Fruit fly (Drosophila melanogaster) whole organism, wandering third instar larva: ENCODE measurements around the gene CG43693.
A peak's percentile ranks its signal among the peaks of the same experiment; 100 is the strongest.

Experiments
- Abd-B ChIP-seq: fragments of >200 bp; optimal IDR thresholded peaks from 2 replicates; lab custom pipeline; 2017; ENCODE audit warnings: missing biosample characterization, missing genetic modification characterization
- CG32264 ChIP-seq: fragments of 200-800 bp; sonication (Bioruptor generic); optimal IDR thresholded peaks from 2 replicates; lab custom pipeline; 2016; ENCODE audit warnings: missing biosample characterization, missing genetic modification characterization
- CG9705 ChIP-seq: fragments of 200-800 bp; sonication (Bioruptor generic); optimal IDR thresholded peaks from 2 replicates; lab custom pipeline; 2018; ENCODE audit warnings: missing biosample characterization, mild to moderate bottlenecking, missing genetic modification characterization
- CrebA ChIP-seq: fragments of 200-800 bp; sonication (Bioruptor generic); optimal IDR thresholded peaks from 2 replicates; lab custom pipeline; 2016; ENCODE audit warnings: missing biosample characterization, mild to moderate bottlenecking, missing genetic modification characterization, borderline replicate concordance
- Dif ChIP-seq: fragments of 200-275, 200-300 bp; sonication (Bioruptor generic); optimal IDR thresholded peaks from 2 replicates; lab custom pipeline; 2018; ENCODE audit warnings: missing biosample characterization, missing genetic modification characterization; ENCODE audit not compliant: partially characterized antibody
- GATAd ChIP-seq: sonication (Bioruptor generic); optimal IDR thresholded peaks from 2 replicates; lab custom pipeline; 2016; ENCODE audit warnings: missing biosample characterization, missing genetic modification characterization
- HLH106 ChIP-seq: fragments of 200-800 bp; optimal IDR thresholded peaks from 3 replicates; lab custom pipeline; 2019; ENCODE audit warnings: missing biosample characterization, mild to moderate bottlenecking, missing genetic modification characterization, moderate library complexity
- Hnf4 ChIP-seq: fragments of 200-800 bp; sonication (Bioruptor generic); optimal IDR thresholded peaks from 2 replicates; lab custom pipeline; 2016; ENCODE audit warnings: missing biosample characterization, mild to moderate bottlenecking, missing genetic modification characterization
- Hr78 ChIP-seq: fragments of >200 bp; optimal IDR thresholded peaks from 2 replicates; lab custom pipeline; 2017; ENCODE audit warnings: missing biosample characterization, missing genetic modification characterization
- Hr83 ChIP-seq: fragments of 200-300 bp; sonication (Bioruptor generic); optimal IDR thresholded peaks from 2 replicates; lab custom pipeline; 2016; ENCODE audit warnings: missing biosample characterization, mild to moderate bottlenecking, missing genetic modification characterization, moderate library complexity; ENCODE audit not compliant: poor library complexity, severe bottlenecking
- Jra ChIP-seq: sonication (Bioruptor generic); optimal IDR thresholded peaks from 2 replicates; lab custom pipeline; 2016; ENCODE audit warnings: missing biosample characterization, missing genetic modification characterization
- Mio ChIP-seq: sonication (Bioruptor generic); optimal IDR thresholded peaks from 2 replicates; lab custom pipeline; 2016; ENCODE audit warnings: missing biosample characterization, missing genetic modification characterization
- Myc ChIP-seq: fragments of >200 bp; optimal IDR thresholded peaks from 2 replicates; lab custom pipeline; 2017
- N ChIP-seq: fragments of >200 bp; optimal IDR thresholded peaks from 2 replicates; lab custom pipeline; 2018; ENCODE audit warnings: missing biosample characterization, missing external identifiers, missing genetic modification characterization
- OdsH ChIP-seq: fragments of 200-800 bp; sonication (Bioruptor generic); optimal IDR thresholded peaks from 2 replicates; lab custom pipeline; 2016; ENCODE audit warnings: missing biosample characterization, mild to moderate bottlenecking, missing genetic modification characterization
- Sp1 ChIP-seq: fragments of 200-800 bp; sonication (Bioruptor generic); optimal IDR thresholded peaks from 3 replicates; lab custom pipeline; 2019; ENCODE audit warnings: missing biosample characterization, mild to moderate bottlenecking, missing genetic modification characterization, moderate library complexity
- Vsx2 ChIP-seq: fragments of 200-300, 225-300 bp; sonication (Bioruptor generic); optimal IDR thresholded peaks from 2 replicates; lab custom pipeline; 2018; ENCODE audit warnings: missing biosample characterization, missing genetic modification characterization; ENCODE audit not compliant: partially characterized antibody
- br ChIP-seq: fragments of 200-800 bp; sonication (Bioruptor generic); optimal IDR thresholded peaks from 2 replicates; lab custom pipeline; 2016; ENCODE audit warnings: missing biosample characterization, missing genetic modification characterization
- brk ChIP-seq: fragments of 200-800 bp; sonication (Bioruptor generic); optimal IDR thresholded peaks from 2 replicates; lab custom pipeline; 2016; ENCODE audit warnings: missing biosample characterization, mild to moderate bottlenecking, missing genetic modification characterization
- dl ChIP-seq, 2 experiments: fragments of 175-275, 200-275 bp in 1 of 2; fragments of 200-275 bp in 1 of 2; sonication (Bioruptor generic); optimal IDR thresholded peaks; lab custom pipeline; 2018; ENCODE audit warnings: mild to moderate bottlenecking in 2 of 2, missing biosample characterization in 2 of 2, missing genetic modification characterization in 2 of 2, moderate library complexity in 2 of 2; ENCODE audit not compliant: partially characterized antibody in 2 of 2, insufficient read depth in 1 of 2
- dmrt93B ChIP-seq: fragments of 200-800 bp; sonication (Bioruptor generic); optimal IDR thresholded peaks from 2 replicates; lab custom pipeline; 2018; ENCODE audit warnings: missing biosample characterization, mild to moderate bottlenecking, missing genetic modification characterization
- dsf ChIP-seq: sonication (Bioruptor generic); optimal IDR thresholded peaks from 2 replicates; lab custom pipeline; 2016; ENCODE audit warnings: missing biosample characterization, missing genetic modification characterization, borderline replicate concordance
- ey ChIP-seq: fragments of 200-800 bp; sonication (Bioruptor generic); optimal IDR thresholded peaks from 2 replicates; lab custom pipeline; 2016; ENCODE audit warnings: missing biosample characterization, missing genetic modification characterization
- fru ChIP-seq: fragments of 200-800 bp; sonication (Bioruptor generic); optimal IDR thresholded peaks from 3 replicates; lab custom pipeline; 2016; ENCODE audit warnings: missing biosample characterization, mild to moderate bottlenecking, missing genetic modification characterization
- h ChIP-seq: fragments of 200-800 bp; sonication (Bioruptor generic); optimal IDR thresholded peaks from 3 replicates; lab custom pipeline; 2016; ENCODE audit warnings: missing biosample characterization, mild to moderate bottlenecking, missing genetic modification characterization
- jim ChIP-seq: fragments of 175-275, 200-325 bp; sonication (Bioruptor generic); optimal IDR thresholded peaks from 2 replicates; lab custom pipeline; 2016; ENCODE audit warnings: missing biosample characterization, mild to moderate bottlenecking, missing genetic modification characterization
- lola ChIP-seq: fragments of >200 bp; optimal IDR thresholded peaks from 2 replicates; lab custom pipeline; 2017; ENCODE audit warnings: missing biosample characterization, missing genetic modification characterization
- psq ChIP-seq: fragments of 200-800 bp; sonication (Bioruptor generic); optimal IDR thresholded peaks from 3 replicates; lab custom pipeline; 2017; ENCODE audit warnings: missing biosample characterization, mild to moderate bottlenecking, missing genetic modification characterization, moderate library complexity
- rgr ChIP-seq: fragments of 200-800 bp; sonication (Bioruptor generic); optimal IDR thresholded peaks from 3 replicates; lab custom pipeline; 2016; ENCODE audit warnings: missing biosample characterization, mild to moderate bottlenecking, missing genetic modification characterization
- sage ChIP-seq: fragments of 200-800 bp; sonication (Bioruptor generic); optimal IDR thresholded peaks from 2 replicates; lab custom pipeline; 2016; ENCODE audit warnings: missing biosample characterization, mild to moderate bottlenecking, missing genetic modification characterization
- sv ChIP-seq: fragments of 200-800 bp; sonication (Bioruptor generic); optimal IDR thresholded peaks from 3 replicates; lab custom pipeline; 2016; ENCODE audit warnings: missing biosample characterization, missing genetic modification characterization
- tai ChIP-seq: sonication (Bioruptor generic); optimal IDR thresholded peaks from 2 replicates; lab custom pipeline; 2016; ENCODE audit warnings: missing biosample characterization, missing genetic modification characterization
- usp ChIP-seq: fragments of >200 bp; optimal IDR thresholded peaks from 2 replicates; lab custom pipeline; 2017; ENCODE audit warnings: missing biosample characterization, missing genetic modification characterization
- woc ChIP-seq: sonication (Bioruptor generic); optimal IDR thresholded peaks from 2 replicates; lab custom pipeline; 2016; ENCODE audit warnings: missing biosample characterization, mild to moderate bottlenecking, missing genetic modification characterization

Gene CG43693

DNA sequence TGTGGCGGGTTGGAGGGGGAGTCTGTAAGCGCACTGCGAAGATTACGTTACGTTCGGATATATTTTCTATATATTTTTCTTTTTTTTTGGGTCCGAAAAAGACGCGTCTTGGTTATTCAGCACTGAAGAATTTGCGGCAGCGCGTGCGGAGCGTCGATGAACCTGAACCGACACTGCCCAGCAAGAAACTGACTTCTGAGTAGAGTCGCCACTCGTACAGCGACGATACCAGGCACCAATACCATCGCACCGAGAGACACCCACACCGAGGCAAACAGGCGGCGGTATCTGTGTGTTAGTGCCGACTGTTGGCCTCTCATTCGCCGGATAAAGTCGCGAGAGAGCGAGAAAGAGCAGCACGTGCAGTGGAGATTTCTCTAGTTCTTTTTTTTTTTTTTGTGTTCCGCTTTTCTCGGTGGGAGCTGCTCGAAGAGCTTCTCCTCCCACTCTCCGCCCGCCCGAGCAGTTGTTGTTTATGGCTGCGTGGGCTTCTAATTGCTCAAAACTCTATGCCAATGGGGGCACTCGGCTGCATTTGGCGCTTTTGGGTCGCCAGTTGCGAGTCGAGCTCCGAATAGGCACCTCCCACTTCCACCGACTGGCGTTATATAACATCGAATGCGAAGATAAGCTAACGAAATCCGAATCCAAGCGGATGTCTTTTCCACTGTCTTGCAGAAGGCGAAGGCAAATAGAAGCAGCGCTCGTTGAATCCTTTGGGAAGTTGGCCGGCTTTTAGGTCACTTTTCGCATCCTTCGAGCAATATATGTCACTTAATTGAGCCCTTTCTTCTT, 42.0 kb downstream of the CG43693 start, which contains the start of gene klu:
Gene klu (minus strand): TSS at position 189 of the 795 bp plus-strand sequence.
- TF ChIP-seq lola (GFP tag; lab: Kevin White, UChicago) = no peak
- no peak for TF ChIP-seq Hr78 (GFP tag; lab: Kevin White, UChicago)
- TF ChIP-seq dl (GFP tag; optimal IDR thresholded peaks at IDR 0.05; lab: Kevin White, UChicago; ENCODE audit: insufficient read depth in 1 of 2, partially characterized antibody in 2 of 2) = peak in 1 of 2 experiments; percentile 52
- peak; percentile 41 for TF ChIP-seq h (GFP tag; lab: Kevin White, UChicago)
- no peak for TF ChIP-seq usp
- peak; percentile 68 for TF ChIP-seq jim
- peak; percentile 94 for TF ChIP-seq N (GFP tag; lab: Kevin White, UChicago)
- TF ChIP-seq Dif (GFP tag; lab: Kevin White, UChicago) = peak; percentile 34
- peak; percentile 26 for TF ChIP-seq Abd-B (GFP tag; lab: Kevin White, UChicago)
- peak; percentile 29 for TF ChIP-seq Sp1 (GFP tag; lab: Kevin White, UChicago)
- TF ChIP-seq CrebA (GFP tag; lab: Kevin White, UChicago) = no peak
- TF ChIP-seq Jra (GFP tag; lab: Kevin White, UChicago) = peak; percentile 38
- TF ChIP-seq Vsx2 (GFP tag; lab: Kevin White, UChicago) = no peak
- no peak for TF ChIP-seq sage (GFP tag; lab: Kevin White, UChicago)
- TF ChIP-seq Hr83 (GFP tag; lab: Kevin White, UChicago) = peak; percentile 59
- peak; percentile 31 for TF ChIP-seq Hnf4

DNA sequence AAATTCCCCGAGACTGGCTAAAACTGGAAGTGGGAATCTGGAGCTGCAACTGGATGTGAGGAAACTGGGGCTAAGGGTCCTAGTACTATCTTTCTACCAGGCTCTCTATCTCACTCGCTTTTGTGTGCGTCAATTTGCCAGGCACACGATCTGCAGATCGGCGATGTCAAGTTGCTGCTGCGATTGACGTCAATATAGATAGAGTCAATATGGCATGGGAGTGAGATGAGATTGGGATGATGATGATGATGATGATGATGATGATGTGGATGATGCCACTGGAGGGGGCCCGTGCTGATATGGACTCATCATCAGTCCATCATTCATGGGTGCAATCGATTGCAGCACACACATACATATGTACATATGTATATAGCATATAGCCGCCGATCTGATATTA, 43.4 kb downstream of the CG43693 start:
- TF ChIP-seq Hr78 (GFP tag; lab: Kevin White, UChicago) = no peak
- no peak for TF ChIP-seq sage (GFP tag; lab: Kevin White, UChicago)
- TF ChIP-seq dsf (GFP tag; lab: Kevin White, UChicago) = no peak
- peak; percentile 15 for TF ChIP-seq Dif (GFP tag; lab: Kevin White, UChicago)
- peak in 1 of 2 experiments; percentile 5 for TF ChIP-seq dl (GFP tag; optimal IDR thresholded peaks at IDR 0.05; lab: Kevin White, UChicago; ENCODE audit: insufficient read depth in 1 of 2, partially characterized antibody in 2 of 2)
- TF ChIP-seq tai = no peak
- TF ChIP-seq lola (GFP tag; lab: Kevin White, UChicago) = no peak
- no peak for TF ChIP-seq Mio (GFP tag; lab: Kevin White, UChicago)
- TF ChIP-seq N (GFP tag; lab: Kevin White, UChicago) = no peak
- TF ChIP-seq brk (GFP tag; lab: Kevin White, UChicago) = no peak
- no peak for TF ChIP-seq ey (GFP tag; lab: Kevin White, UChicago)
- TF ChIP-seq CG32264 (GFP tag; lab: Kevin White, UChicago) = no peak
- TF ChIP-seq Vsx2 (GFP tag; lab: Kevin White, UChicago) = peak; percentile 81
- no peak for TF ChIP-seq woc (GFP tag; lab: Kevin White, UChicago)
- no peak for TF ChIP-seq jim
- no peak for TF ChIP-seq psq (GFP tag; lab: Kevin White, UChicago)
- TF ChIP-seq Sp1 (GFP tag; lab: Kevin White, UChicago) = no peak
- no peak for TF ChIP-seq GATAd (GFP tag; lab: Kevin White, UChicago)
- no peak for TF ChIP-seq dmrt93B (GFP tag; lab: Kevin White, UChicago)

DNA sequence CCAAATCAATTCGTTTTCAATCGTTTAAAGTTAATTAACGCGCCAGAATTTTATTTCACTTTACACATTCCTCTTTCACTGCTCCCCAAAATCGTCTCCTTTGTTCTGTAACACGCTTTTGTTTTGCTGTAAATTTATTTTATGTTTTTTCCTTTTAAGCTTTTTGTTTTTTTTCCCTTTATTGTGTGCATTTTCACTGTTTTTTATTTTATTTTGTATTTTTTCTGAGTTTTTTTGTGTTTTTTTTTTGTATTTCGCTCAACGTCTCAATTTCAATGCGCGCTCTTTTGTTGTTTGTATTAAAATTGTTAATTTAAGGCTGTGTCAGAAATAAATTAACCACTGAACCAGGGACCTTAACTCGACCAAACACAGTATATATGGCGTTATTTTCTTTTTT, 44.7 kb downstream of the CG43693 start:
- TF ChIP-seq Sp1 (GFP tag; lab: Kevin White, UChicago) (peak; percentile 63), sv (GFP tag; lab: Kevin White, UChicago) (no peak), br (GFP tag; lab: Kevin White, UChicago) (no peak)

DNA sequence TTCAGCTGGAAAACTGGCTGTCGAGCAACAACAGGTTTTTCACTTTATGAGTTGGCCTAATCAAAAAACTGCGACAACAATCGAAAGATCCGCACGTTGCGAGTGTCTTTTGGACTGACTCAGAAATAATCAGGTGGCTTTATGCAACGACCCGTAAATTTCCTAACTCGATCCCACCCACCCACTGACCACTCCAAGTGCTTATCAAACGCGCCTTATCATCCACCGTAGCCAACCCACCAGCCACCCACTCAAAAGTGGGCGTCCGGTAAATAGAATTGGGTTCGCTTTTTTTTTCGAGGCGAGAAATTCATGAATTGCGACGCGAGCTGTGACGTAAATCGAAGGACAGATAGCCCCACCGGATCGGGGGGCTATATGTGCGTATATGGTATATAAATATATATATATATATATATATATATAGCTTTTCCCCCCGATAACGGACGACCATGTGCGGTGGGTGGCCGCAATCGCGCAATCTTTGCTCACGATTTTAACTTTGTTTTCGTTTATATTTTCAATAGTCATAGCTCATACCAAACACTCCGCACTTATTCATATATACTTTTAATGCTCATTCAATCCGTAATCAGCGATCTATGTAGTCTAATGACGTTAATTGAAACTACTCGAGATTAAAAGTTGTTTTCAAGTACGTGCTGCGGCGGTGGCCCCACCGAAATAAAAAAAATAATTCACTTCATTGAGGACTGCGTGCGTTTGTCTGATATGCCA, 46.3 kb downstream of the CG43693 start:
- no peak for TF ChIP-seq Vsx2 (GFP tag; lab: Kevin White, UChicago)
- TF ChIP-seq fru (GFP tag; lab: Kevin White, UChicago) = no peak
- no peak for TF ChIP-seq woc (GFP tag; lab: Kevin White, UChicago)
- no peak for TF ChIP-seq Myc
- no peak for TF ChIP-seq ey (GFP tag; lab: Kevin White, UChicago)
- no peak for TF ChIP-seq br (GFP tag; lab: Kevin White, UChicago)
- no peak for TF ChIP-seq Dif (GFP tag; lab: Kevin White, UChicago)
- TF ChIP-seq Hr83 (GFP tag; lab: Kevin White, UChicago) = no peak
- TF ChIP-seq rgr (GFP tag; lab: Kevin White, UChicago) = no peak
- no peak for TF ChIP-seq Sp1 (GFP tag; lab: Kevin White, UChicago)
- TF ChIP-seq HLH106 = no peak
- no peak for TF ChIP-seq Abd-B (GFP tag; lab: Kevin White, UChicago)
- TF ChIP-seq dmrt93B (GFP tag; lab: Kevin White, UChicago) = no peak
- TF ChIP-seq sv (GFP tag; lab: Kevin White, UChicago) = no peak
- TF ChIP-seq CG32264 (GFP tag; lab: Kevin White, UChicago) = no peak
- no peak for TF ChIP-seq CG9705 (GFP tag; lab: Kevin White, UChicago)
- TF ChIP-seq OdsH (GFP tag; lab: Kevin White, UChicago) = no peak
- TF ChIP-seq lola (GFP tag; lab: Kevin White, UChicago) = no peak
